Fruit fly (Drosophila melanogaster) whole organism, adult: ENCODE data around the gene Nhe2.

Source experiments
- CG11617 ChIP-seq: fragments of 200-800 bp; sonication (Bioruptor generic); optimal IDR thresholded peaks from 2 replicates; lab custom pipeline; 2017; ENCODE audit warnings: mild to moderate bottlenecking, missing biosample characterization, missing genetic modification reagents, missing genetic modification characterization
- CG12768 ChIP-seq: fragments of 200-800 bp; sonication (Bioruptor generic); optimal IDR thresholded peaks from 2 replicates; lab custom pipeline; 2017; ENCODE audit warnings: missing biosample characterization, missing genetic modification characterization, mild to moderate bottlenecking, moderate library complexity, missing genetic modification reagents
- CG14711 ChIP-seq: fragments of 200-800 bp; sonication (Bioruptor generic); optimal IDR thresholded peaks from 2 replicates; lab custom pipeline; 2018; ENCODE audit warnings: missing biosample characterization, mild to moderate bottlenecking, missing genetic modification characterization, moderate library complexity
- CG5204 ChIP-seq: fragments of 200-800 bp; sonication (Bioruptor generic); optimal IDR thresholded peaks from 2 replicates; lab custom pipeline; 2016; ENCODE audit warnings: missing biosample characterization, missing genetic modification characterization
- CG7045 ChIP-seq: fragments of 200-800 bp; sonication (Bioruptor generic); optimal IDR thresholded peaks from 2 replicates; lab custom pipeline; 2017; ENCODE audit warnings: missing biosample characterization, mild to moderate bottlenecking, missing genetic modification characterization
- Clk ChIP-seq: fragments of 200-800 bp; sonication (Bioruptor generic); optimal IDR thresholded peaks from 2 replicates; lab custom pipeline; 2017; ENCODE audit warnings: missing biosample characterization, missing genetic modification characterization
- kay ChIP-seq: fragments of 200-800 bp; sonication (Bioruptor generic); peaks from one replicate; lab custom pipeline; 2016; ENCODE audit warnings: missing biosample characterization, missing genetic modification characterization, borderline replicate concordance
- ovo ChIP-seq: fragments of 200-800 bp; sonication (Bioruptor generic); optimal IDR thresholded peaks from 2 replicates; lab custom pipeline; 2016; ENCODE audit warnings: missing biosample characterization, missing genetic modification characterization
- pad ChIP-seq: fragments of 200-800 bp; sonication (Bioruptor generic); optimal IDR thresholded peaks from 3 replicates; lab custom pipeline; 2017; ENCODE audit warnings: missing biosample characterization, missing genetic modification characterization, mild to moderate bottlenecking, moderate library complexity, missing genetic modification reagents
- tj ChIP-seq: fragments of 200-800 bp; sonication (Bioruptor generic); optimal IDR thresholded peaks from 3 replicates; lab custom pipeline; 2017; ENCODE audit warnings: missing biosample characterization, mild to moderate bottlenecking, missing genetic modification characterization, moderate library complexity
- toe ChIP-seq: fragments of 200-800 bp; sonication (Bioruptor generic); optimal IDR thresholded peaks from 2 replicates; lab custom pipeline; 2016; ENCODE audit warnings: missing biosample characterization, missing genetic modification characterization

- TF ChIP-seq tj: no peak
- no peak for TF ChIP-seq CG7045 (GFP tag; lab: Kevin White, UChicago)
- TF ChIP-seq CG12768 (GFP tag; lab: Kevin White, UChicago): no peak
- no peak for TF ChIP-seq ovo (GFP tag; lab: Kevin White, UChicago)
- no peak for TF ChIP-seq toe (GFP tag; lab: Kevin White, UChicago)
- no peak for TF ChIP-seq CG5204
- TF ChIP-seq CG14711: no peak
- no peak for TF ChIP-seq kay (GFP tag; lab: Kevin White, UChicago)
- no peak for TF ChIP-seq pad (GFP tag; lab: Kevin White, UChicago)
- TF ChIP-seq CG11617 (GFP tag; lab: Kevin White, UChicago): no peak
- no peak for TF ChIP-seq Clk (GFP tag; lab: Kevin White, UChicago)
Measured at dm6 chr2L:21072389-21072788, 32.0 kb upstream of the Nhe2 start.
